Fruit fly (Drosophila melanogaster): ENCODE results near the gene sgg.

sgg gene

DNA sequence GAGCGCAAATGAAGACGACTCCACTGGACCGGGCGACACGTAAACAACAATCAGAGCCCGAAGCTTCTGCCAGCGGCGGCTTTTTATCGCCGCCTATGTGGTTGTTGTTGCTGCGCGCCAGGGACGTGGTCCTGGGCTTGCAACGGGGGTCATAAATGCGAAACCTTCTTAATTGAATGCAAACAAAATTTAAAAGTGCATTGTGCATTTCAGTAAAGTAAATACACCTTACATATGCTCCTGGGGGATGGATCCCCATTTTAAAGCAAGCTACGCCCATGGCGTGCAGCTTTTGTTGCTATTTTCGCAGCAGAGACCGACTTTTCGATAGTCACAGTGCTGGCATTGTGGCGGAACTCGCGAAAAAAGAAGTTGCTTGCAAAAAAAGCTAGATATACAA lies 69.9 kb downstream of the sgg start, which contains the start of gene Ugalt (continued):
- TF ChIP-seq CG14050 (GFP tag; IDR thresholded peaks at IDR 0.05) (peak; percentile 100), CkIIα-i1 (GFP tag; IDR thresholded peaks at IDR 0.05) (peak; percentile 100), caup (GFP tag; optimal IDR thresholded peaks at IDR 0.05; ENCODE audit: severe bottlenecking) (peak; percentile 100), dm (GFP tag; optimal IDR thresholded peaks at IDR 0.05) (peak; percentile 100), CG18262 (tag; optimal IDR thresholded peaks at IDR 0.05) (peak; percentile 100), CG1602 (GFP tag; optimal IDR thresholded peaks at IDR 0.05) (peak; percentile 100), prd (optimal IDR thresholded peaks at IDR 0.05) (no peak), prd (GFP tag; IDR thresholded peaks at IDR 0.05) (peak; percentile 100), Lhr (GFP tag; optimal IDR thresholded peaks at IDR 0.05) (peak; percentile 100), scrt (GFP tag; optimal IDR thresholded peaks at IDR 0.05) (peak; percentile 100), CG18764 (GFP tag; optimal IDR thresholded peaks at IDR 0.05) (peak; percentile 100), CG10147 (GFP tag; optimal IDR thresholded peaks at IDR 0.05) (peak; percentile 100), Ets65A (GFP tag) (peak; percentile 100), twi (tag; optimal IDR thresholded peaks at IDR 0.05) (peak; percentile 100), gce (GFP tag; IDR thresholded peaks at IDR 0.05) (peak; percentile 100), CG6791 (GFP tag; IDR thresholded peaks at IDR 0.05; ENCODE audit: partially characterized antibody) (peak; percentile 35; the same call in 1 of the 3 replicates), gsb (GFP tag; IDR thresholded peaks at IDR 0.05) (peak; percentile 100), Dek (tag; optimal IDR thresholded peaks at IDR 0.05) (peak; percentile 100), esg (GFP tag; conservative IDR thresholded peaks at IDR 0.05) (peak; percentile 100), Poxn (GFP tag; IDR thresholded peaks at IDR 0.05) (peak; percentile 100), z (GFP tag; IDR thresholded peaks at IDR 0.05) (peak; percentile 93), CG1647 (GFP tag; optimal IDR thresholded peaks at IDR 0.05) (peak; percentile 100), CG12744 (GFP tag; optimal IDR thresholded peaks at IDR 0.05) (peak; percentile 100), Dref (GFP tag; IDR thresholded peaks at IDR 0.05) (peak; percentile 70), bab2 (GFP tag; optimal IDR thresholded peaks at IDR 0.05) (peak; percentile 100), Sry-δ (GFP tag; optimal IDR thresholded peaks at IDR 0.05) (peak; percentile 94), B-H2 (GFP tag; optimal IDR thresholded peaks at IDR 0.05) (peak; percentile 99), CG15514 (GFP tag; optimal IDR thresholded peaks at IDR 0.05) (peak; percentile 97), TFAM (GFP tag; optimal IDR thresholded peaks at IDR 0.05) (peak; percentile 98), Hand (GFP tag; optimal IDR thresholded peaks at IDR 0.05) (peak; percentile 100), rib (GFP tag; IDR thresholded peaks at IDR 0.05) (peak; percentile 100), Eip74EF (GFP tag; optimal IDR thresholded peaks at IDR 0.05) (peak in 1 of 2 experiments; percentile 100), her (GFP tag; optimal IDR thresholded peaks at IDR 0.05) (peak; percentile 99), Bteb2 (GFP tag; optimal IDR thresholded peaks at IDR 0.05) (peak; percentile 100), D (optimal IDR thresholded peaks at IDR 0.05) (no peak), D (GFP tag; optimal IDR thresholded peaks at IDR 0.05) (peak; percentile 100), CG8290 (GFP tag; optimal IDR thresholded peaks at IDR 0.05) (peak; percentile 100), CG8290 (tag; optimal IDR thresholded peaks at IDR 0.05) (peak; percentile 98 to 100), pnt (GFP tag; optimal IDR thresholded peaks at IDR 0.05) (peak; percentile 100), sens (GFP tag) (peak; percentile 100), ash1 (GFP tag; optimal IDR thresholded peaks at IDR 0.05) (peak; percentile 100), danr (GFP tag; IDR thresholded peaks at IDR 0.05) (peak; percentile 100), org-1 (GFP tag; optimal IDR thresholded peaks at IDR 0.05) (peak; percentile 100), CG9727 (GFP tag; optimal IDR thresholded peaks at IDR 0.05) (peak; percentile 100), en (GFP tag; optimal IDR thresholded peaks at IDR 0.05) (peak; percentile 100), CG14860 (GFP tag; IDR thresholded peaks at IDR 0.05; ENCODE audit: partially characterized antibody) (no peak), CG17912 (GFP tag; optimal IDR thresholded peaks at IDR 0.05) (peak; percentile 99), CG1792 (GFP tag; optimal IDR thresholded peaks at IDR 0.05) (peak; percentile 100), Sox102F (GFP tag; optimal IDR thresholded peaks at IDR 0.05) (peak; percentile 100), GATAe (GFP tag; conservative IDR thresholded peaks at IDR 0.05) (peak; percentile 100), ERR (GFP tag; optimal IDR thresholded peaks at IDR 0.05) (peak; percentile 100), trem (tag; optimal IDR thresholded peaks at IDR 0.05) (peak; percentile 98)

Data from whole organism, embryonic.